Worm (Caenorhabditis elegans) whole organism, L2 larva: Measurements from ENCODE around the gene Y39A1A.17.

ENCODE experiments used
- F13H6.1 ChIP-seq: sonication (generic microtip); optimal IDR thresholded peaks from 2 replicates; lab custom pipeline; 2016; ENCODE audit warnings: missing genetic modification characterization, missing compliant biosample characterization
- R02D3.7 ChIP-seq: fragments of 150-350 bp; optimal IDR thresholded peaks from 2 replicates; lab custom pipeline; 2014; ENCODE audit warnings: missing biosample characterization, missing genetic modification characterization
- Y55F3AM.14 ChIP-seq: fragments of 200-800 bp; sonication (Bioruptor generic); optimal IDR thresholded peaks from 2 replicates; lab custom pipeline; 2018; ENCODE audit warnings: mild to moderate bottlenecking, missing genetic modification characterization, missing compliant biosample characterization
- ZK546.5 ChIP-seq: sonication (generic microtip); optimal IDR thresholded peaks from 2 replicates; lab custom pipeline; 2017; ENCODE audit warnings: missing biosample characterization, missing genetic modification characterization
- aly-2 ChIP-seq: fragments of 150-350 bp; optimal IDR thresholded peaks from 2 replicates; lab custom pipeline; 2014; ENCODE audit warnings: missing biosample characterization, missing genetic modification characterization
- ama-1 ChIP-seq: fragments of 150-350 bp; optimal IDR thresholded peaks from 2 replicates; lab custom pipeline; 2018; ENCODE audit warnings: inconsistent platforms
- blmp-1 ChIP-seq: sonication (generic microtip); optimal IDR thresholded peaks from 2 replicates; lab custom pipeline; 2017; ENCODE audit warnings: missing genetic modification characterization, mild to moderate bottlenecking, missing compliant biosample characterization, antibody characterized with exemption, moderate library complexity; ENCODE audit not compliant: insufficient read depth
- ceh-82 ChIP-seq: fragments of 150-350 bp; optimal IDR thresholded peaks from 2 replicates; lab custom pipeline; 2014; ENCODE audit warnings: missing biosample characterization, missing genetic modification characterization
- elt-1 ChIP-seq: fragments of 150-350 bp; optimal IDR thresholded peaks from 2 replicates; lab custom pipeline; 2014; ENCODE audit warnings: missing biosample characterization, missing genetic modification characterization
- elt-3 ChIP-seq: sonication (generic microtip); optimal IDR thresholded peaks from 2 replicates; lab custom pipeline; 2017; ENCODE audit warnings: missing biosample characterization, missing genetic modification characterization
- fos-1 ChIP-seq: fragments of 150-350 bp; optimal IDR thresholded peaks from 2 replicates; lab custom pipeline; 2014; ENCODE audit warnings: missing biosample characterization, missing genetic modification characterization
- gmeb-1 ChIP-seq: fragments of 150-350 bp; optimal IDR thresholded peaks from 2 replicates; lab custom pipeline; 2014; ENCODE audit warnings: missing biosample characterization, missing genetic modification characterization
- lin-11 ChIP-seq: fragments of 150-350 bp; sonication (generic microtip); optimal IDR thresholded peaks from 2 replicates; lab custom pipeline; 2014; ENCODE audit warnings: missing biosample characterization, missing genetic modification characterization, inconsistent platforms, mixed read lengths
- lin-13 ChIP-seq: fragments of 150-350 bp; optimal IDR thresholded peaks from 2 replicates; lab custom pipeline; 2014; ENCODE audit warnings: missing biosample characterization, missing genetic modification reagents, missing genetic modification characterization
- lsy-2 ChIP-seq, 2 experiments: fragments of 150-350 bp in 1 of 2; sonication (generic microtip) in 1 of 2; optimal IDR thresholded peaks; 2 replicates each; lab custom pipeline; 2014 to 2017; ENCODE audit warnings: missing biosample characterization in 2 of 2, missing genetic modification characterization in 2 of 2
- mab-5 ChIP-seq: fragments of 150-350 bp; optimal IDR thresholded peaks from 2 replicates; lab custom pipeline; 2014; ENCODE audit warnings: missing biosample characterization, missing genetic modification characterization
- mbf-1 ChIP-seq: sonication (generic microtip); optimal IDR thresholded peaks from 2 replicates; lab custom pipeline; 2017; ENCODE audit warnings: missing biosample characterization, missing genetic modification characterization
- mdl-1 ChIP-seq, 2 experiments: fragments of 150-350 bp in 1 of 2; sonication (generic microtip) in 1 of 2; optimal IDR thresholded peaks; 2 replicates each; lab custom pipeline; 2017; ENCODE audit warnings: missing biosample characterization in 2 of 2, missing genetic modification characterization in 2 of 2
- nhr-12 ChIP-seq: fragments of 150-350 bp; optimal IDR thresholded peaks from 2 replicates; lab custom pipeline; 2014; ENCODE audit warnings: missing biosample characterization, missing genetic modification characterization
- nhr-21 ChIP-seq: fragments of 150-350 bp; optimal IDR thresholded peaks from 2 replicates; lab custom pipeline; 2014; ENCODE audit warnings: missing biosample characterization, missing genetic modification characterization
- nhr-237 ChIP-seq: fragments of 150-350 bp; optimal IDR thresholded peaks from 2 replicates; lab custom pipeline; 2014; ENCODE audit warnings: missing biosample characterization, missing genetic modification characterization
- nhr-6 ChIP-seq: fragments of 150-350 bp; optimal IDR thresholded peaks from 2 replicates; lab custom pipeline; 2014; ENCODE audit warnings: missing biosample characterization, missing genetic modification characterization
- nhr-77 ChIP-seq: fragments of 150-350 bp; optimal IDR thresholded peaks from 2 replicates; lab custom pipeline; 2014; ENCODE audit warnings: missing biosample characterization, missing genetic modification characterization
- sma-3 ChIP-seq: sonication (generic microtip); optimal IDR thresholded peaks from 2 replicates; lab custom pipeline; 2016; ENCODE audit warnings: missing genetic modification reagents, missing genetic modification characterization, missing compliant biosample characterization
- sma-9 ChIP-seq, 2 experiments: fragments of 150-350 bp in 1 of 2; sonication (generic microtip) in 1 of 2; optimal IDR thresholded peaks; 2 replicates each; lab custom pipeline; 2014 to 2016; ENCODE audit warnings: missing genetic modification characterization in 2 of 2, mild to moderate bottlenecking in 1 of 2, missing biosample characterization in 1 of 2, missing compliant biosample characterization in 1 of 2, missing genetic modification reagents in 1 of 2, moderate library complexity in 1 of 2
- snpc-4 ChIP-seq: fragments of 150-350 bp; optimal IDR thresholded peaks from 2 replicates; lab custom pipeline; 2014; ENCODE audit warnings: missing biosample characterization, missing genetic modification characterization
- unc-39 ChIP-seq: fragments of 150-350 bp; optimal IDR thresholded peaks from 2 replicates; lab custom pipeline; 2014; ENCODE audit warnings: missing biosample characterization, missing genetic modification characterization
- unc-55 ChIP-seq: fragments of 150-350 bp; sonication (generic microtip); optimal IDR thresholded peaks from 3 replicates; lab custom pipeline; 2014; ENCODE audit warnings: missing biosample characterization, missing genetic modification reagents, missing genetic modification characterization
- unc-62 ChIP-seq: fragments of 150-350 bp; optimal IDR thresholded peaks from 2 replicates; lab custom pipeline; 2014; ENCODE audit warnings: missing biosample characterization, missing genetic modification reagents, missing genetic modification characterization
- zag-1 ChIP-seq: fragments of 150-350 bp; optimal IDR thresholded peaks from 2 replicates; lab custom pipeline; 2014; ENCODE audit warnings: missing biosample characterization, missing genetic modification characterization
- ztf-1 ChIP-seq: fragments of 200-800 bp; sonication (Bioruptor generic); conservative IDR thresholded peaks from 2 replicates; pipeline ENCODE4 v1.3.6; 2022; ENCODE audit warnings: missing genetic modification characterization, missing compliant biosample characterization
- ztf-11 ChIP-seq: sonication (generic microtip); optimal IDR thresholded peaks from 2 replicates; lab custom pipeline; 2017; ENCODE audit warnings: missing biosample characterization, missing genetic modification characterization

Y39A1A.17 gene

DNA sequence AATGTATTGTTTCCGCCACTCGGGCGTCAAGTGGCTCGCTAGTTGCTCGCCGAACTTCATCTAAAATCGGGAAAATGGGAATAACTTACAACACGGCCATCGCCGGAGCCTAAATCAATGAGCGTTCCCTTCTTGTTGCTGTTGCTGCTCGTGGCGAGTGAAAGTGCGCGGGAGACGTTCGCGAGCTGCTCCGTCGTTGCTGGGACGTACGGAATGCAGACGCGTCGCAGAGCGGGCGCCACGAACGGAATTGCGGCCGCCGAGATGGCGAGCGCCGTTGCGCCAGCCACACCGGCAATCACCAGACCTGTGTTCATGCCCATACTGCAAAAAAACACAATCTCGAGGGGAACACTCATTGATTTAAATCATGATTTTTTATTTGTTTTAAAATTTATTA, 15.6 kb upstream of the Y39A1A.17 start:
- TF ChIP-seq sma-3 (no peak), unc-39 (no peak)

DNA sequence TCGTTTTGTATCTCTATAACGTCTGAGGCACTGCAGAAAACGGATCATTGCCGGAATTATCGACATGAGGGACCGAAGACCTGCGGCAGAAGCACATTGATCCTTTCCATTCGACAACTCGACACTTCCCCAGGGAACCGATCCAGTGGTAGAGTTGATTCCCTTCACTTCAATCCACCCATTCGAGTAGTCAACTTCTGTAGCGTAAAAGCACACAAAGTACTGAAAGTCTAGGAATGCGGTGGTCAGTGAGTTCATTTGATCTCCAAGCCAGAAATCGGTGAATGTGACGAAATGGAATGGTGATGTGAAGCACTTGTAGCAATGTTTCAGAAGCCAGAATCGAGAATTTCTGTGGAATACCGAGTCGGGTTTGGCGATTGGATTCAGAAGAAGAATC, 13.6 kb upstream of the Y39A1A.17 start:
- TF ChIP-seq lin-13 (GFP tag; lab: Kevin White, UChicago) (no peak), nhr-237 (no peak), fos-1 (no peak), unc-62 (no peak), ztf-1 (GFP tag; lab: Robert Waterston, UW) (no peak), nhr-12 (tag; lab: Kevin White, UChicago) (no peak), nhr-77 (no peak)

DNA sequence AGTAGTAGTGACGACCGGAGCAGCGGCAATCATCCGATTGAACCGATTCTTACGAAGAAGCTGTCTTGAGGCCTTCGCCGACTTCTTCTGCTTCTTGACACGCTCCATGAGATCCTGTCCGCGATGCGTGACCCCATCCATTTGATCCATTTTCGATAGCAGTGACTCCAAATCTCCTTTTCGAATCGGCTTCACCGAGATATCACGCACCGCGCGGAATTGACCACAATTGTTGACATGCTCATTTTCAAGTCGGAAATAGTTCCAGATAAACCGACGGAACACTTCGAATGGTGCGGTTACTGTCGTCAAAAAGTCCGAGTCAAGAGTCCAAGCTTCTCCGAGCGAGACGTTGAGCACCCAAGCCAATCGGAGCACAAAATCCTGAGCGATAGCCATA, 12.9 kb upstream of the Y39A1A.17 start:
- TF ChIP-seq ama-1 (no peak), sma-9 (GFP tag; optimal IDR thresholded peaks at IDR 0.05; lab: Kevin White, UChicago) (no peak), sma-9 (tag; optimal IDR thresholded peaks at IDR 0.05; lab: Kevin White, UChicago) (no peak), unc-55 (GFP tag; lab: Kevin White, UChicago) (no peak), zag-1 (tag; lab: Kevin White, UChicago) (no peak), R02D3.7 (tag; lab: Kevin White, UChicago) (no peak), nhr-21 (tag; lab: Kevin White, UChicago) (no peak), lsy-2 (tag; optimal IDR thresholded peaks at IDR 0.05; lab: Kevin White, UChicago) (no peak), mbf-1 (tag; lab: Kevin White, UChicago) (no peak), elt-3 (tag; lab: Kevin White, UChicago) (no peak), F13H6.1 (tag; lab: Kevin White, UChicago) (no peak), snpc-4 (tag; lab: Kevin White, UChicago) (no peak), gmeb-1 (tag; lab: Kevin White, UChicago) (no peak), elt-1 (tag; lab: Kevin White, UChicago) (no peak), mdl-1 (tag; optimal IDR thresholded peaks at IDR 0.05; lab: Kevin White, UChicago) (no peak), ZK546.5 (no peak), ztf-1 (GFP tag; lab: Robert Waterston, UW) (no peak)

DNA sequence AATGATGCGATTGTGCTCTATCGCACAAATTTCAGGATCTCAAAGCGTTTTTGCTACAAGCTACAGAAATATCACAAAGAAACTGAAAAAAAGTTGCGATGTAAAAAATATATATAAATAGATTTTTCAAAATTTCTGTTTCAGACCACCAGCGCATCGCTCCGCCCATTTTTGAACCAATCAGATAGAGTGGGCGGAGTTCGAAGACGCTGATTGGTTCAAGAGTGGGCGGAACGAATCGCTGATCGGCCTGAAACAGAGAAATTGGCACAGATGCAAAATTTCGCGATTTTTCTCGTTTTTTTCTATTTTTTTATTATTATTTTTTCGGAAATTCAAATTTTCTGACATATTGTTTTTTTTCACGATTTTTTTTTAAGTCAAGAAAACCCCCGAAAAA, 11.9 kb upstream of the Y39A1A.17 start:
- no peak for TF ChIP-seq ztf-11 (tag; lab: Kevin White, UChicago)
- no peak for TF ChIP-seq nhr-12 (tag; lab: Kevin White, UChicago)
- no peak for TF ChIP-seq lin-11 (tag; lab: Kevin White, UChicago)
- TF ChIP-seq unc-55 (GFP tag; lab: Kevin White, UChicago), result no peak
- TF ChIP-seq F13H6.1 (tag; lab: Kevin White, UChicago), result no peak
- no peak for TF ChIP-seq ceh-82 (tag; lab: Kevin White, UChicago)
- no peak for TF ChIP-seq aly-2
- no peak for TF ChIP-seq lin-13 (GFP tag; lab: Kevin White, UChicago)
- no peak for TF ChIP-seq unc-62
- TF ChIP-seq, all 48 proteins: peak for 0

ce11 chrIII:10700460-10700859, 9.5 kb upstream of the Y39A1A.17 start, which contains the start of gene Y39A1A.20:
Y39A1A.20 (minus strand) TSS chrIII:10700560.
- TF ChIP-seq sma-3 (no peak), ZK546.5 (no peak), ztf-11 (tag; lab: Kevin White, UChicago) (no peak), mab-5 (tag; lab: Kevin White, UChicago) (no peak), gmeb-1 (tag; lab: Kevin White, UChicago) (no peak), blmp-1 (tag; lab: Kevin White, UChicago) (no peak)
- TF ChIP-seq, all 48 proteins: peak for 0

DNA sequence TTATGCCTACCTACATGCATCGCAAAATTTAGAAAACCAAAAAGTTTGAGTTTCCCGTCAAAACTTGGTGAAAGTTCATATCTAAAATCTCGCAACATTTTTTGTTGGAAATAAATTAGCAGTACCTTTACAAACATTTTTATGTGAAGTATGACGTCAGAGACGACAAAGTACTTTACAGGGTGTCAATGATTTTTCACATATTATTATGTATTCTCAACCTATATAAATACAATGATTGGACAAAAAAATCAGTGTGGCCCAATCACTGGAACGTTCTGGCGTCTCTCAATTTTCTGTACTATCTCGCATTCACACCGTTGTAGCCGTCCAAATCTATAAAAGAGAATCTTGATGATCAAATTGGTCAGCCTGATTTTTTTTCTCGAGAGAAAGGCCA, 3.4 kb upstream of the Y39A1A.17 start, which contains the start of the genes Y39A1A.18 and fmo-3:
Gene Y39A1A.18, minus strand, starts transcription at position 192 of the 400 bp plus-strand sequence.
Gene fmo-3, plus strand, starts transcription at position 388 of the 400 bp plus-strand sequence.
- no peak for TF ChIP-seq nhr-6
- TF ChIP-seq R02D3.7 (tag; lab: Kevin White, UChicago), result no peak
- no peak for TF ChIP-seq ztf-1 (GFP tag; lab: Robert Waterston, UW)
- no peak for TF ChIP-seq aly-2
- TF ChIP-seq Y55F3AM.14 (GFP tag; lab: Kevin White, UChicago), result no peak
- no peak for TF ChIP-seq ceh-82 (tag; lab: Kevin White, UChicago)
